Fruit fly (Drosophila melanogaster) whole organism: ENCODE measurements around the gene mats.

Experiments used
- CG8478 ChIP-seq: fragments of >200 bp; optimal IDR thresholded peaks from 2 replicates; lab custom pipeline; 2018; ENCODE audit warnings: inconsistent platforms
- Dll ChIP-seq: fragments of >200 bp; optimal IDR thresholded peaks from 2 replicates; lab custom pipeline; 2017
- EcR ChIP-seq, 2 experiments: fragments of >200 bp; optimal IDR thresholded peaks; 2 replicates each; lab custom pipeline; 2017; ENCODE audit warnings: missing biosample characterization in 2 of 2, missing genetic modification characterization in 2 of 2, missing genetic modification reagents in 2 of 2
- pan ChIP-seq: fragments of >200 bp; optimal IDR thresholded peaks from 2 replicates; lab custom pipeline; 2017
- psq ChIP-seq: fragments of >200 bp; optimal IDR thresholded peaks from 2 replicates; lab custom pipeline; 2017
- usp ChIP-seq: fragments of >200 bp; optimal IDR thresholded peaks from 2 replicates; lab custom pipeline; 2017; ENCODE audit warnings: missing biosample characterization, missing genetic modification characterization, mixed read lengths

The mats gene

DNA sequence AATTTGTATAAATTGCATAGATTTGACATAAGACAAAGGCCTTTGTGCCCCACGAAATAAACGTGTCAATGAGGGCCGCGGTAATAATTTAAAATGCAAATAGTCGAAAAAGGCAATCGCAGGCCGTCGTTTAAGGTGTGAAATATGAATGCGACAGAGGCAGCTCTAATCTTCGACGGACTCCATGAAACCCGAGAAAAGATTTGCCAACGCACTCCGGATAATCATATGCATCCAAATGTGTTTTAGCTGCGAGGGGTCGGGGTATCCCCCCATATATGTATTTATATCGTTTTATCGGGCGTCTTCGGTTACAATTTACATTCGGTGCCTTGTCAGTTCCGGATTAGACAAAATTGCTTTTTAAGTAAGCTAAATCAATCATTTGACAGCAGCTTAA lies 17.3 kb downstream of the mats start:
- TF ChIP-seq psq (lab: Kevin White, UChicago) (no peak), pan (lab: Kevin White, UChicago) (no peak)

DNA sequence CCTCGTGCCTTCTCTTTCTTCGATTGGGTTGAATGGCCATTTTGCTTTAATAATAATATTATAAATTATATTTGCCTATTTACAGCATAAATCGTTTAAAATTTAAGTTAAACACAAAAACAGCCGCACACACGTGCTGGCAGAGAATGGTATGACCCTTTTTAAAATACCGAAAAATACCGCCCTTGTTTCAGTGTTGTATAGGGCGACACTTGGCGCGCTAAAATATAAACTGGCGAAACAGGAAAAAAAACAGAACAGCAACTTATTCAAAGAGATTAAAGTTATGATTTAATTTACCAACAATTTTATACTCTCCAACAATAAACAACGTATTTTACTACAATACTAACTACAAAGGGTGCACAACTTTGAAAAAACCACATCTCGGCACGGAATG lies 25.5 kb downstream of the mats start, which contains the start of gene CG12499:
Gene CG12499 (minus strand): TSS at position 95 of the 400 bp plus-strand sequence.
- TF ChIP-seq EcR (GFP tag; optimal IDR thresholded peaks at IDR 0.05; lab: Kevin White, UChicago) (no peak), usp (GFP tag; lab: Kevin White, UChicago) (no peak), Dll (no peak), pan (lab: Kevin White, UChicago) (no peak), psq (lab: Kevin White, UChicago) (no peak), CG8478 (lab: Kevin White, UChicago) (no peak)

- TF ChIP-seq usp (GFP tag; lab: Kevin White, UChicago) = no peak
- TF ChIP-seq EcR (GFP tag; optimal IDR thresholded peaks at IDR 0.05; lab: Kevin White, UChicago) = no peak
- no peak for TF ChIP-seq Dll
- TF ChIP-seq psq (lab: Kevin White, UChicago) = no peak
- TF ChIP-seq pan (lab: Kevin White, UChicago) = no peak
- no peak for TF ChIP-seq CG8478 (lab: Kevin White, UChicago)
Measured at dm6 chr3R:22447195-22447873, 26.4 kb downstream of the mats start, which contains the start of gene CG34288. Gene CG34288 (minus strand): TSS chr3R:22447263.

DNA sequence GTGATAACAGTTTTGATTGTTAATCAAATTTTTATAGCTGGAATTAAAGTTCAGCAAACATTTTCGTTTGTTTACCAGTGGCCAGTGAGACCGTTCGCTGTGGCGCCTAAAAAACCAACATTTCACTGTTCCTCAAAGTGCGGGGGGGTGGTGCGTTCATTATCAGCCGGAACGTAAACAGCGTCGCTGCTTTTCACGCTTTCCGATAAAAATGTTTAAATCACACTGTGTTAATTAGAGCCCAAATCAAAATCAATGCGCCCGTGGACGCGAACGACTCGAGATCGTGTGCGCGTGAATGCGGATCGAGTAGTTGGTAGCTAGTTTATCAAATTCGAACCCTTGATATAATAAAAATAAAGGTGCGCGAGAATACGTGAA lies 26.9 kb downstream of the mats start, which contains the start of gene CG34376:
Gene CG34376 (plus strand): TSS at position 226 of the 381 bp plus-strand sequence.
- TF ChIP-seq psq (lab: Kevin White, UChicago) (peak; percentile 61), CG8478 (lab: Kevin White, UChicago) (no peak)

- no peak for TF ChIP-seq psq (lab: Kevin White, UChicago)
- TF ChIP-seq usp (GFP tag; lab: Kevin White, UChicago) = no peak
- TF ChIP-seq pan (lab: Kevin White, UChicago) = no peak
- TF ChIP-seq Dll = no peak
- no peak for TF ChIP-seq EcR (GFP tag; optimal IDR thresholded peaks at IDR 0.05; lab: Kevin White, UChicago)
- TF ChIP-seq CG8478 (lab: Kevin White, UChicago) = no peak
Measured at dm6 chr3R:22449871-22450424, 29.0 kb downstream of the mats start.

- TF ChIP-seq EcR (GFP tag; optimal IDR thresholded peaks at IDR 0.05; lab: Kevin White, UChicago) = no peak
- no peak for TF ChIP-seq CG8478 (lab: Kevin White, UChicago)
- no peak for TF ChIP-seq psq (lab: Kevin White, UChicago)
- TF ChIP-seq Dll = no peak
- no peak for TF ChIP-seq usp (GFP tag; lab: Kevin White, UChicago)
- TF ChIP-seq pan (lab: Kevin White, UChicago) = no peak
Measured at dm6 chr3R:22454397-22455334, 33.7 kb downstream of the mats start.

DNA sequence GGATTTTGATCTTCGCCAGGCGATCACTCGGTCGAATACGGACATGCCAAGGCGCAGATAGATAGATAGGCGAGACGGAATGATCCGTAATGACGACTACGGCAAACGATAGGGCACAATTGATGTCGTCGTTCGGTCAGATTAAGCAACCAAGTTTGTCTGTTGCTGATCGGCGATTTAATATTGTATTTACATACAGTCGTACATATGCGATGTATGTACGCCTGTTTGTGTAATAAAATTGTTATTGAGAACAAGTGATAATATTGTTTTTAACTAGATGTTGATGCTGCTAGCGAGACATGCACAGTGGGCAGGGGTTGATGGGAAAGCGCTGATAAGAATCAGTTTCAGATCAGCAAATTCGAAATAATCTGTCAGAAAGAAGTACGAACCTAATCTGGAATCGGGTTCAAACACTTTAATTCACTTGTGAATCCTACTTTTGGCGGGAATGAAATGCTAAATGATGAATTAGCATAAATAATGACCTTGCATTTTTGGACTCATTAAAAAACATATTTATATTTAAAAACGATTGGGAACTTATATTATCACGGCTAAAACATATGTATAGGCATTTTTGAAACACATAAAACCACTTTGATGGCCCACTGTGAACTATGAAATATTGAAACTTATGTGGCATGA lies 34.5 kb downstream of the mats start:
- TF ChIP-seq CG8478 (lab: Kevin White, UChicago) (no peak), usp (GFP tag; lab: Kevin White, UChicago) (no peak), Dll (no peak), psq (lab: Kevin White, UChicago) (no peak), EcR (GFP tag; optimal IDR thresholded peaks at IDR 0.05; lab: Kevin White, UChicago) (no peak), pan (lab: Kevin White, UChicago) (no peak)

- TF ChIP-seq Dll (no peak), psq (lab: Kevin White, UChicago) (no peak), CG8478 (lab: Kevin White, UChicago) (no peak), EcR (GFP tag; optimal IDR thresholded peaks at IDR 0.05; lab: Kevin White, UChicago) (no peak), usp (GFP tag; lab: Kevin White, UChicago) (no peak), pan (lab: Kevin White, UChicago) (no peak)
Measured at dm6 chr3R:22456007-22456406, 35.0 kb downstream of the mats start.

- TF ChIP-seq Dll (no peak), usp (GFP tag; lab: Kevin White, UChicago) (no peak), pan (lab: Kevin White, UChicago) (no peak), CG8478 (lab: Kevin White, UChicago) (no peak), psq (lab: Kevin White, UChicago) (no peak), EcR (GFP tag; optimal IDR thresholded peaks at IDR 0.05; lab: Kevin White, UChicago) (no peak)
Measured at dm6 chr3R:22461673-22462585, 41.0 kb downstream of the mats start, which contains the start of the genes Rpn7 and AP-2mu. Gene Rpn7 (minus strand): TSS chr3R:22462054. Gene AP-2mu (plus strand): TSS chr3R:22462455.

DNA sequence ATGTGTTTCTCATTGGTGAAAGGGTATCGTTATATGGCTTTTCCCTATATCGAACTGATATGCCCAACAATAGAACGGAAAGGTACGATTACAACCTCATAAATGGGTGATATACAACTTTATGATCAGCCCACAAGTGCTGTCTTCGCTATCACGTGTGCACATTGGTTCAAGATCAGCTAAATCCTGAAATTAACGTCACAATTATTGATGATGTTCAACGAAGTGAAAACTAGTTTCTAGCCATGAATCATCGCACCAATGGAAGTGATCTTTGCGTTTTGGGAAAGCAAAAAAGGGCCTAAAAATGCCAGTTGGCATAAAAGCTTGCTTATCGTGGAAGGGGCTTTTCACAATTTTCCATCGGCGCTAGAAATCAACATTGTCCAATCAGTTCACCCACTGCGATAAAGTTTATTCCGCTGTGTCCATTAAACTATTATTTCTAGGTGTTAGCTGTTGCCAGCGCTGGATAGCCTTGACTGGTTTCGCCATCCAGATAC lies 43.7 kb downstream of the mats start, which contains the start of gene CG7054:
Gene CG7054 (plus strand): TSS at position 375 of the 503 bp plus-strand sequence.
- no peak for TF ChIP-seq Dll
- no peak for TF ChIP-seq pan (lab: Kevin White, UChicago)
- TF ChIP-seq EcR (GFP tag; optimal IDR thresholded peaks at IDR 0.05; lab: Kevin White, UChicago) = no peak
- TF ChIP-seq CG8478 (lab: Kevin White, UChicago) = no peak
- TF ChIP-seq psq (lab: Kevin White, UChicago) = no peak
- no peak for TF ChIP-seq usp (GFP tag; lab: Kevin White, UChicago)
